Fruit fly (Drosophila melanogaster) whole organism, embryonic: ENCODE data around the gene CG31832.

Experiments used
- Asciz ChIP-seq: fragments of 200-800 bp; sonication (Bioruptor generic); optimal IDR thresholded peaks from 2 replicates; lab custom pipeline; 2017; ENCODE audit warnings: missing biosample characterization, mild to moderate bottlenecking, missing genetic modification characterization, missing genetic modification reagents
- C15 ChIP-seq: fragments of 200-800 bp; sonication (Bioruptor generic); IDR thresholded peaks from 3 replicates; pipeline ENCODE4 v1.3.6; 2022; ENCODE audit warnings: missing biosample characterization, missing genetic modification characterization
- CG10147 ChIP-seq: fragments of 200-800 bp; sonication (Bioruptor generic); optimal IDR thresholded peaks from 2 replicates; lab custom pipeline; 2019; ENCODE audit warnings: missing biosample characterization, mild to moderate bottlenecking, missing genetic modification characterization, moderate library complexity
- CG11093 ChIP-seq: fragments of 200-800 bp; sonication (Bioruptor generic); IDR thresholded peaks from 3 replicates; pipeline ENCODE4 v1.3.6; 2022; ENCODE audit warnings: missing biosample characterization, missing genetic modification characterization
- CG14860 ChIP-seq: fragments of 200-800 bp; sonication (Bioruptor generic); IDR thresholded peaks from 3 replicates; pipeline ENCODE4 v1.3.6; 2022; ENCODE audit warnings: missing biosample characterization, missing genetic modification characterization; ENCODE audit not compliant: partially characterized antibody
- CG15514 ChIP-seq: fragments of 200-800 bp; sonication (Bioruptor generic); optimal IDR thresholded peaks from 3 replicates; lab custom pipeline; 2017; ENCODE audit warnings: missing biosample characterization, missing genetic modification characterization, mild to moderate bottlenecking, moderate library complexity, missing genetic modification reagents
- CG16813 ChIP-seq: fragments of 200-800 bp; sonication (Bioruptor generic); IDR thresholded peaks from 3 replicates; pipeline ENCODE4 v1.3.6; 2022; ENCODE audit warnings: missing biosample characterization, missing genetic modification characterization; ENCODE audit not compliant: partially characterized antibody
- CG18476 ChIP-seq: fragments of 200-800 bp; sonication (Bioruptor generic); optimal IDR thresholded peaks from 2 replicates; lab custom pipeline; 2016; ENCODE audit warnings: missing biosample characterization, mild to moderate bottlenecking, missing genetic modification characterization
- CG3847 ChIP-seq: fragments of 200-800 bp; sonication (Bioruptor generic); IDR thresholded peaks from 2 replicates; pipeline ENCODE4 v1.3.6; 2022; ENCODE audit warnings: missing biosample characterization, missing genetic modification characterization
- CG6272 ChIP-seq: fragments of 200-800 bp; sonication (Bioruptor generic); IDR thresholded peaks from 2 replicates; pipeline ENCODE4 v1.3.6; 2022; ENCODE audit warnings: missing biosample characterization, missing genetic modification characterization
- CG7372 ChIP-seq: fragments of 200-800 bp; sonication (Bioruptor generic); IDR thresholded peaks from 2 replicates; pipeline ENCODE4 v1.3.6; 2022; ENCODE audit warnings: missing biosample characterization, missing genetic modification characterization
- CG8281 ChIP-seq: fragments of 200-800 bp; sonication (Bioruptor generic); optimal IDR thresholded peaks from 2 replicates; lab custom pipeline; 2018; ENCODE audit warnings: missing biosample characterization, mild to moderate bottlenecking, missing genetic modification characterization, moderate library complexity
- CG8765 ChIP-seq: fragments of 200-800 bp; sonication (Bioruptor generic); IDR thresholded peaks from 2 replicates; pipeline ENCODE4 v1.3.6; 2022; ENCODE audit warnings: missing biosample characterization, missing genetic modification characterization
- CG9817 ChIP-seq: fragments of 200-800 bp; sonication (Bioruptor generic); optimal IDR thresholded peaks from 2 replicates; lab custom pipeline; 2018; ENCODE audit warnings: missing biosample characterization, mild to moderate bottlenecking, missing genetic modification characterization, moderate library complexity
- CHES-1-like ChIP-seq: fragments of 200-800 bp; sonication (Bioruptor generic); optimal IDR thresholded peaks from 2 replicates; lab custom pipeline; 2016; ENCODE audit warnings: missing biosample characterization, missing genetic modification characterization
- Dad ChIP-seq: fragments of 200-800 bp; sonication (Bioruptor generic); optimal IDR thresholded peaks from 3 replicates; lab custom pipeline; 2016; ENCODE audit warnings: missing biosample characterization, missing genetic modification characterization
- Dbx ChIP-seq: fragments of 200-800 bp; sonication (Bioruptor generic); IDR thresholded peaks from 3 replicates; pipeline ENCODE4 v1.3.6; 2022; ENCODE audit warnings: missing biosample characterization, missing genetic modification characterization
- Dfd ChIP-seq, 2 experiments: fragments of >200 bp; optimal IDR thresholded peaks; 2 replicates each; lab custom pipeline; 2017; ENCODE audit warnings: missing biosample characterization in 2 of 2, missing genetic modification characterization in 2 of 2
- Dip3 ChIP-seq: fragments of 200-800 bp; sonication (Bioruptor generic); optimal IDR thresholded peaks from 3 replicates; lab custom pipeline; 2016; ENCODE audit warnings: missing biosample characterization, missing genetic modification characterization
- Dref ChIP-seq: fragments of 200-800 bp; sonication (Bioruptor generic); IDR thresholded peaks from 2 replicates; pipeline ENCODE4 v1.3.6; 2022; ENCODE audit warnings: missing biosample characterization, missing genetic modification characterization
- Drgx ChIP-seq: fragments of 200-800 bp; sonication (Bioruptor generic); IDR thresholded peaks from 2 replicates; pipeline ENCODE4 v1.3.6; 2022; ENCODE audit warnings: missing biosample characterization, missing genetic modification characterization
- Elba2 ChIP-seq: fragments of 200-800 bp; sonication (Bioruptor generic); optimal IDR thresholded peaks from 3 replicates; lab custom pipeline; 2016; ENCODE audit warnings: missing biosample characterization, missing genetic modification characterization
- H15 ChIP-seq: fragments of 200-800 bp; sonication (Bioruptor generic); IDR thresholded peaks from 3 replicates; pipeline ENCODE4 v1.3.6; 2022; ENCODE audit warnings: missing biosample characterization, missing genetic modification characterization
- HmgZ ChIP-seq: fragments of 200-800 bp; sonication (Bioruptor generic); optimal IDR thresholded peaks from 2 replicates; lab custom pipeline; 2018; ENCODE audit warnings: missing biosample characterization, mild to moderate bottlenecking, missing genetic modification characterization
- Lhr ChIP-seq: fragments of 200-800 bp; sonication (Bioruptor generic); optimal IDR thresholded peaks from 3 replicates; lab custom pipeline; 2017; ENCODE audit warnings: mild to moderate bottlenecking, missing biosample characterization, missing genetic modification reagents, missing genetic modification characterization
- NFAT ChIP-seq: fragments of 200-800 bp; sonication (Bioruptor generic); IDR thresholded peaks from 2 replicates; pipeline ENCODE4 v1.3.6; 2022; ENCODE audit warnings: missing biosample characterization, missing genetic modification characterization
- Nf-YB ChIP-seq: fragments of 200-800 bp; sonication (Bioruptor generic); optimal IDR thresholded peaks from 3 replicates; lab custom pipeline; 2019; ENCODE audit warnings: missing biosample characterization, mild to moderate bottlenecking, missing genetic modification characterization, moderate library complexity
- Oaz ChIP-seq: fragments of 200-800 bp; sonication (Bioruptor generic); IDR thresholded peaks from 2 replicates; pipeline ENCODE4 v1.3.6; 2022; ENCODE audit warnings: missing biosample characterization, missing genetic modification characterization
- Rx ChIP-seq: fragments of 200-800 bp; sonication (Bioruptor generic); IDR thresholded peaks from 2 replicates; pipeline ENCODE4 v1.3.6; 2022; ENCODE audit warnings: missing biosample characterization, missing genetic modification characterization
- Tbp ChIP-seq: fragments of >200 bp; optimal IDR thresholded peaks from 2 replicates; lab custom pipeline; 2018; ENCODE audit warnings: missing biosample characterization, missing genetic modification characterization
- amos ChIP-seq: fragments of 200-800 bp; sonication (Bioruptor generic); IDR thresholded peaks from 2 replicates; pipeline ENCODE4 v1.3.6; 2022; ENCODE audit warnings: missing biosample characterization, missing genetic modification characterization; ENCODE audit not compliant: partially characterized antibody
- aop ChIP-seq: fragments of 200-800 bp; sonication (Bioruptor generic); IDR thresholded peaks from 2 replicates; pipeline ENCODE4 v1.3.6; 2022; ENCODE audit warnings: missing biosample characterization, missing genetic modification characterization
- ato ChIP-seq: fragments of 200-800 bp; sonication (Bioruptor generic); IDR thresholded peaks from 2 replicates; pipeline ENCODE4 v1.3.6; 2022; ENCODE audit warnings: missing biosample characterization, missing genetic modification characterization; ENCODE audit not compliant: partially characterized antibody
- dan ChIP-seq: fragments of 200-800 bp; sonication (Bioruptor generic); IDR thresholded peaks from 2 replicates; pipeline ENCODE4 v1.3.6; 2022; ENCODE audit warnings: missing biosample characterization, missing genetic modification characterization
- esg ChIP-seq: fragments of 200-800 bp; sonication (Bioruptor generic); conservative IDR thresholded peaks from 2 replicates; pipeline ENCODE4 v1.3.6; 2022; ENCODE audit warnings: missing biosample characterization, missing genetic modification characterization
- gcm ChIP-seq: fragments of 200-800 bp; sonication (Bioruptor generic); optimal IDR thresholded peaks from 2 replicates; lab custom pipeline; 2019; ENCODE audit warnings: missing biosample characterization, mild to moderate bottlenecking, missing genetic modification characterization, moderate library complexity
- gro ChIP-seq: fragments of 200-800 bp; sonication (Bioruptor generic); optimal IDR thresholded peaks from 2 replicates; lab custom pipeline; 2016; ENCODE audit warnings: missing biosample characterization, missing genetic modification characterization
- hbn ChIP-seq: fragments of 200-800 bp; sonication (Bioruptor generic); IDR thresholded peaks from 2 replicates; pipeline ENCODE4 v1.3.6; 2022; ENCODE audit warnings: missing biosample characterization, missing genetic modification characterization; ENCODE audit not compliant: partially characterized antibody
- jing ChIP-seq: fragments of 200-800 bp; sonication (Bioruptor generic); optimal IDR thresholded peaks from 2 replicates; lab custom pipeline; 2018; ENCODE audit warnings: missing biosample characterization, mild to moderate bottlenecking, missing genetic modification characterization
- lilli ChIP-seq: fragments of 200-800 bp; sonication (Bioruptor generic); optimal IDR thresholded peaks from 3 replicates; lab custom pipeline; 2016; ENCODE audit warnings: missing biosample characterization, missing genetic modification characterization
- onecut ChIP-seq: fragments of 200-800 bp; sonication (Bioruptor generic); IDR thresholded peaks from 2 replicates; pipeline ENCODE4 v1.3.6; 2022; ENCODE audit warnings: missing biosample characterization, missing genetic modification characterization
- seq ChIP-seq: fragments of 200-800 bp; sonication (Bioruptor generic); IDR thresholded peaks from 2 replicates; pipeline ENCODE4 v1.3.6; 2022; ENCODE audit warnings: missing biosample characterization, missing genetic modification characterization
- stwl ChIP-seq: fragments of 200-800 bp; sonication (Bioruptor generic); optimal IDR thresholded peaks from 3 replicates; lab custom pipeline; 2018; ENCODE audit warnings: missing biosample characterization, mild to moderate bottlenecking, missing genetic modification characterization, moderate library complexity
- tna ChIP-seq: fragments of 200-800 bp; sonication (Bioruptor generic); IDR thresholded peaks from 2 replicates; pipeline ENCODE4 v1.3.6; 2022; ENCODE audit warnings: missing biosample characterization, missing genetic modification characterization; ENCODE audit not compliant: partially characterized antibody
- wek ChIP-seq: fragments of 200-800 bp; sonication (Bioruptor generic); optimal IDR thresholded peaks from 3 replicates; lab custom pipeline; 2018; ENCODE audit warnings: missing biosample characterization, mild to moderate bottlenecking, missing genetic modification characterization, moderate library complexity
- zen2 ChIP-seq: fragments of 200-800 bp; sonication (Bioruptor generic); IDR thresholded peaks from 3 replicates; pipeline ENCODE4 v1.3.6; 2022; ENCODE audit warnings: missing biosample characterization, missing genetic modification characterization; ENCODE audit not compliant: partially characterized antibody

The CG31832 gene

DNA sequence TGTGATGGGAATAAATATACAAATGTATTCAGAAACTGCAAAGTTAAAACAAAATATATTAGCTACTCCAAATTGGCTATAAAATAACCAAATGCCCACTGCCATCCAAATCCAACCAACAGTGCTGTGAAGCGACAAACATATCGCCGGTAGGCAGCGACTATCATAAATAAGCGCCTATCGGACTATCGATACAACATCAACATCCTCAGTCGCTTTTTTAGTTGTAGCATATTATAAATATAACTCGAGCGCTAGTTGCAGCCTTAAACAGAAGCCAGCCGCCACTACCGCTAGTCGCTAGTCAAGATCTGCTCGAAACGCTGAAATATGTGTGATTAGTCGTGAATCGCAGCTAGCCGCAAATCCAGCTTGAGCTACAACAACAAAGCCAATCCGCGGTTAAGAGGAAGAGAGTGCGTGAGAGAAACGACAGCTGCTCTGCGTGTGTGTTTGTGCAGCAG lies 7.8 kb upstream of the CG31832 start (continued):
- no peak for TF ChIP-seq Asciz
- TF ChIP-seq CG8765, result peak; percentile 41; the same call in 1 of the 2 replicates
- no peak for TF ChIP-seq wek (GFP tag; lab: Kevin White, UChicago)
- TF ChIP-seq Nf-YB (GFP tag; lab: Kevin White, UChicago), result no peak
- TF ChIP-seq lilli (GFP tag; lab: Kevin White, UChicago), result peak; percentile 44
- TF ChIP-seq CG11093 (GFP tag; lab: Robert Waterston, UW), result no peak
- no peak for TF ChIP-seq aop
- TF ChIP-seq C15 (GFP tag; lab: Robert Waterston, UW), result no peak
- TF ChIP-seq tna (GFP tag; lab: Robert Waterston, UW), result peak; percentile 76
- no peak for TF ChIP-seq Oaz (GFP tag; lab: Robert Waterston, UW)
- TF ChIP-seq CG7372, result peak; percentile 19; the same call in 1 of the 2 replicates
- TF ChIP-seq HmgZ (tag; lab: Kevin White, UChicago), result peak; percentile 65
- TF ChIP-seq CG14860 (GFP tag; lab: Robert Waterston, UW), result peak; percentile 78
- peak; percentile 8 for TF ChIP-seq Dad (GFP tag; lab: Kevin White, UChicago)
- TF ChIP-seq Dbx (GFP tag; lab: Robert Waterston, UW), result peak; percentile 58; the same call in 2 of the 3 replicates
- no peak for TF ChIP-seq Lhr (GFP tag; lab: Kevin White, UChicago)
- peak; percentile 37 for TF ChIP-seq Dip3 (GFP tag; lab: Kevin White, UChicago)

DNA sequence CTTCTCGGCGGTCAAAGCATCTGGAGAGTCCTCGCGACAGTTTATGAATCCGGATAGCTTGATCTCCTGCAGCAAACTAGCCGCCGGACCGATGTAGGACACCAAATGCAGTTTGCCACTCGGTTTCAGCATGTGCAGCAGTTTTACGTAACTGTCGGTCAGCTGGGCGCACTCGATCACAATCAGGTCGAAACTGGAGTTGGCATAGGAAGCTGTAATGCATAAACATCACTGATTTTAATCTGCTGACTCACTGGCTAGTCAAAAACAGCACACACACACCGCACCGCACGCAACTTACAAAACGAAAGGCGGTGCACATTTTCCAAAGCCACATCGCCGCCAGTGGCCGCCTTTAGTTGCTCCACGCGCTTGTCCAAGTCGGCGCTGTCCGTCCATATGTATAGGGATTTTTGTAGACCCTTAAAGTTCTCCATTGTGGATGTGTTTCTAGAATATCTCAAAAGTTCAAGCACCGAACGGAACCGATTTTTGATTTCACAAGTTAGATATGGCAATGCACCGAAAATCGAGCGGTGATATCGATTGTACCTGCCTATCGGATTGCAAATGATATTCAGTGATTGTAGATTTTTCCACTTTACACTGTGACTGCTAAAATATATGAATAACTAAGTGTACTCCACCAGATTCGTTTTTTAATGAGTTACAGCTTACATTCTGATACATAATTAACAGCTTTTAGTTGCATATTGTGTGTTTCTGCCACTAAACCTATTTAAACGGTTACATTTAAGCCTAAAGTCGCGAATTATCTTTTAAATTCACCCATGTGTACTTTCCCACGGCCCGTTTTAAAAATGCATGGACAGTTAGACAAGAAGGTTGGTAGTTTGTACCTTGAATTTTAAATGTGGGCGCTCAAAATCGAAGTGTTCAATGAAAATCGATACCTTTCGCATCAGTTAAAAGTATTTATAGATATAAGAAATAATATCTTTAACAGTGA lies 7.1 kb upstream of the CG31832 start, which contains the start of gene CIAPIN1:
Gene CIAPIN1 (minus strand): TSS at position 523 of the 970 bp plus-strand sequence.
- TF ChIP-seq CG6272 (GFP tag; lab: Robert Waterston, UW), result no peak
- TF ChIP-seq CG7372, result no peak
- TF ChIP-seq seq (GFP tag; lab: Robert Waterston, UW), result no peak
- TF ChIP-seq Dref (GFP tag; lab: Robert Waterston, UW), result peak; percentile 78
- TF ChIP-seq Dfd (GFP tag; optimal IDR thresholded peaks at IDR 0.05; lab: Kevin White, UChicago), result no peak
- no peak for TF ChIP-seq Elba2 (GFP tag; lab: Kevin White, UChicago)
- no peak for TF ChIP-seq Rx (GFP tag; lab: Robert Waterston, UW)
- peak; percentile 62; the same call in 1 of the 2 replicates for TF ChIP-seq ato
- TF ChIP-seq stwl (tag; lab: Kevin White, UChicago), result peak; percentile 28
- no peak for TF ChIP-seq jing (GFP tag; lab: Kevin White, UChicago)
- no peak for TF ChIP-seq CG9817 (tag; lab: Kevin White, UChicago)
- TF ChIP-seq CG8281 (tag; lab: Kevin White, UChicago), result no peak
- TF ChIP-seq esg (GFP tag; lab: Robert Waterston, UW), result no peak
- TF ChIP-seq Drgx, result no peak; the same call in 1 of the 2 replicates
- TF ChIP-seq CHES-1-like, result no peak
- TF ChIP-seq zen2, result no peak
- TF ChIP-seq gcm, result no peak
- peak; percentile 83 for TF ChIP-seq CG15514 (GFP tag; lab: Kevin White, UChicago)
- no peak for TF ChIP-seq NFAT
- no peak for TF ChIP-seq Asciz
- TF ChIP-seq CG16813, result peak; percentile 7; the same call in 2 of the 3 replicates
- TF ChIP-seq Tbp (GFP tag; lab: Kevin White, UChicago), result no peak
- TF ChIP-seq onecut (GFP tag; lab: Robert Waterston, UW), result no peak
- no peak for TF ChIP-seq Nf-YB (GFP tag; lab: Kevin White, UChicago)
- TF ChIP-seq CG18476 (GFP tag; lab: Kevin White, UChicago), result no peak
- TF ChIP-seq gro (GFP tag; lab: Kevin White, UChicago), result no peak
- no peak for TF ChIP-seq H15 (GFP tag; lab: Robert Waterston, UW)
- TF ChIP-seq CG3847, result no peak
- TF ChIP-seq CG14860 (GFP tag; lab: Robert Waterston, UW), result peak; percentile 46
- TF ChIP-seq dan (GFP tag; lab: Robert Waterston, UW), result no peak
- TF ChIP-seq hbn (GFP tag; lab: Robert Waterston, UW), result peak; percentile 55
- TF ChIP-seq CG10147 (GFP tag; lab: Kevin White, UChicago), result no peak
- peak; percentile 50 for TF ChIP-seq amos (GFP tag; lab: Robert Waterston, UW)
